Worm (Caenorhabditis elegans) whole organism, young adult: ENCODE results near the gene gtf-2F1.

Experiments used
- C06A6.2 ChIP-seq: fragments of 200-800 bp; sonication (Bioruptor generic); conservative IDR thresholded peaks from 2 replicates; pipeline ENCODE4 v1.3.6; 2022; ENCODE audit warnings: missing genetic modification characterization, missing compliant biosample characterization
- F33H1.4 ChIP-seq: fragments of 200-800 bp; sonication (Bioruptor generic); IDR thresholded peaks from 2 replicates; pipeline ENCODE4 v1.3.6; 2022; ENCODE audit warnings: missing genetic modification reagents, missing genetic modification characterization, missing compliant biosample characterization
- F49E8.2 ChIP-seq: sonication (generic microtip); optimal IDR thresholded peaks from 3 replicates; lab custom pipeline; 2017; ENCODE audit warnings: missing genetic modification characterization, mild to moderate bottlenecking, missing compliant biosample characterization, antibody characterized with exemption, moderate library complexity; ENCODE audit not compliant: insufficient read depth
- F52B5.7 ChIP-seq: sonication (generic microtip); optimal IDR thresholded peaks from 2 replicates; lab custom pipeline; 2016; ENCODE audit warnings: mild to moderate bottlenecking, missing genetic modification characterization, missing compliant biosample characterization
- Y67H2A.10 ChIP-seq: fragments of 200-800 bp; sonication (Bioruptor generic); conservative IDR thresholded peaks from 2 replicates; pipeline ENCODE4 v1.3.6; 2022; ENCODE audit warnings: missing genetic modification reagents, missing genetic modification characterization, missing compliant biosample characterization
- attf-6 ChIP-seq: fragments of 200-800 bp; sonication (Bioruptor generic); IDR thresholded peaks from 2 replicates; pipeline ENCODE4 v1.3.6; 2022; ENCODE audit warnings: missing genetic modification reagents, missing genetic modification characterization, missing compliant biosample characterization
- ets-4 ChIP-seq: fragments of 200-800 bp; sonication (Bioruptor generic); optimal IDR thresholded peaks from 2 replicates; lab custom pipeline; 2018; ENCODE audit warnings: mild to moderate bottlenecking, missing genetic modification characterization, missing compliant biosample characterization
- him-1 ChIP-seq: sonication (generic microtip); optimal IDR thresholded peaks from 2 replicates; lab custom pipeline; 2016; ENCODE audit warnings: missing genotype, missing genetic modification reagents, missing genetic modification characterization, missing compliant biosample characterization
- lin-35 ChIP-seq, 3 experiments: fragments of 150-350 bp in 2 of 3; sonication (generic microtip) in 1 of 3; optimal IDR thresholded peaks; 2 replicates each; lab custom pipeline; 2014 to 2018; ENCODE audit warnings: missing biosample characterization in 3 of 3, missing genetic modification characterization in 3 of 3, missing genetic modification reagents in 3 of 3
- zim-3 ChIP-seq: sonication (generic microtip); optimal IDR thresholded peaks from 2 replicates; lab custom pipeline; 2017; ENCODE audit warnings: mild to moderate bottlenecking, missing genetic modification characterization, moderate library complexity, missing compliant biosample characterization

DNA sequence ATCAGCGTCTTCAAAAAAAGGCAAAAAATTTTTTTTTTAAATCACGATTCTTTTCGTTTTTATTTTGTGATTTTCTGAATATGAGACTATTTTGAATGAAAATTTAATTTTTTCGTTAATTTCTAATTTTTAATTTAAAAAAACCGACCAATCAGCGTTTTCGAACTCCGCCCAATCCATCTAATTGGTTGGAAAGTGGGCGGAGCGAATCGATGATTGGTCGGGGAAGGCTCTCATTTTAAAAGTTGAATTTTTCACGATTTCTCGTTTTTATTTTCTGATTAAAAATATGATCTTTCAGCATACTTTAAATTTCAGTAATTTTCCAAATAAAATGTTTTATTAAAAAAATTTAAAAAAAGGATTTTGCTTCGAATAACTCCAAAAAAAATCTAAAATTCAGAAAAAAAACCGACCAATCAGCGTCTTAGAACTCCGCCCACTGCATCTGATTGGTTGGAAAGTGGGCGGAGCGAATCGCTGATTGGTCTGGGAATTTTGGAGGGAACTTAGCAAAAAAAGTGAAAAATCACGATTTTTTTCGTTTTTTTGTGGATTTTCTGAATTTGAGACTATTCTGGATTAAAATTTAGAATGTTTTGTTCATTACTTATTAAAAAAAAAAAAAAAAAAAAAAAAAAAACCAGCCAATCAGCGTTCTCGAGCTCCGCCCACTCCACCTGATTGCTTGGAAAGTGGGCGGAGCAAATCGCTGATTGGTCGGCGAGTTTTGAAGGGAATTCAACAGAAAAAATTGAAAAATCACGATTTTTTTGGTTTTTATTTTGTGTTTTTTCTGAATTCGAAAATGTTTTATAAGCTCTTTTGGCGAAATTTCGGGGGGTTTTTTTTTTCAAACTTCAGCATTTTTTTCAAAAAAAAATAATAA, 16.9 kb upstream of the gtf-2F1 start:
- no peak for TF ChIP-seq C06A6.2 (GFP tag; lab: Robert Waterston, UW)
- TF ChIP-seq attf-6 (GFP tag; lab: Robert Waterston, UW) = no peak
- TF ChIP-seq F49E8.2 (tag; lab: Kevin White, UChicago) = no peak
- no peak for TF ChIP-seq Y67H2A.10
- TF ChIP-seq him-1 (tag; lab: Kevin White, UChicago) = no peak
- no peak for TF ChIP-seq ets-4 (GFP tag; lab: Kevin White, UChicago)
- TF ChIP-seq lin-35 (GFP tag; optimal IDR thresholded peaks at IDR 0.05; lab: Kevin White, UChicago) = no peak
- TF ChIP-seq F33H1.4 = no peak
- TF ChIP-seq zim-3 = no peak
- TF ChIP-seq F52B5.7 (tag; lab: Kevin White, UChicago) = no peak
